Worm (Caenorhabditis elegans) whole organism, mixed stage, embryonic: ENCODE data around the gene spe-6.

Source experiments
- M03D4.4 ChIP-seq: sonication (generic microtip); optimal IDR thresholded peaks from 2 replicates; lab custom pipeline; 2017; ENCODE audit warnings: mild to moderate bottlenecking, missing genetic modification characterization, missing compliant biosample characterization
- bed-3 ChIP-seq: fragments of 200-800 bp; sonication (Bioruptor generic); optimal IDR thresholded peaks from 3 replicates; lab custom pipeline; 2018; ENCODE audit warnings: mild to moderate bottlenecking, missing genetic modification characterization, moderate library complexity, missing compliant biosample characterization
- blmp-1 ChIP-seq: fragments of 150-350 bp; optimal IDR thresholded peaks from 2 replicates; lab custom pipeline; 2014; ENCODE audit warnings: missing biosample characterization, missing genetic modification characterization
- ceh-39 ChIP-seq: fragments of 150-350 bp; optimal IDR thresholded peaks from 2 replicates; lab custom pipeline; 2014; ENCODE audit warnings: missing biosample characterization, missing genetic modification characterization
- ceh-83 ChIP-seq: fragments of 200-800 bp; sonication (Bioruptor generic); optimal IDR thresholded peaks from 2 replicates; lab custom pipeline; 2018; ENCODE audit warnings: mild to moderate bottlenecking, missing genetic modification characterization, missing compliant biosample characterization
- ces-1 ChIP-seq: fragments of 150-350 bp; optimal IDR thresholded peaks from 2 replicates; lab custom pipeline; 2014; ENCODE audit warnings: missing biosample characterization, missing genetic modification reagents, missing genetic modification characterization
- cnd-1 ChIP-seq: fragments of 200-800 bp; sonication (Bioruptor generic); optimal IDR thresholded peaks from 2 replicates; lab custom pipeline; 2018; ENCODE audit warnings: mild to moderate bottlenecking, missing genetic modification characterization, missing compliant biosample characterization
- elt-1 ChIP-seq: sonication (generic microtip); optimal IDR thresholded peaks from 2 replicates; lab custom pipeline; 2017; ENCODE audit warnings: missing genetic modification characterization, mild to moderate bottlenecking, missing compliant biosample characterization, antibody characterized with exemption, moderate library complexity, borderline replicate concordance; ENCODE audit not compliant: insufficient read depth
- elt-3 ChIP-seq: fragments of 150-350 bp; optimal IDR thresholded peaks from 2 replicates; lab custom pipeline; 2014; ENCODE audit warnings: missing biosample characterization, missing genetic modification characterization
- flh-1 ChIP-seq: fragments of 200-800 bp; sonication (Bioruptor generic); optimal IDR thresholded peaks from 2 replicates; lab custom pipeline; 2018; ENCODE audit warnings: mild to moderate bottlenecking, missing genetic modification characterization, moderate library complexity, missing compliant biosample characterization
- ham-2 ChIP-seq: fragments of 200-800 bp; sonication (Bioruptor generic); optimal IDR thresholded peaks from 2 replicates; lab custom pipeline; 2018; ENCODE audit warnings: mild to moderate bottlenecking, missing genetic modification characterization, missing compliant biosample characterization
- hlh-1 ChIP-seq: fragments of 150-350 bp; optimal IDR thresholded peaks from 2 replicates; lab custom pipeline; 2014; ENCODE audit warnings: missing biosample characterization, missing genetic modification reagents, missing genetic modification characterization
- lin-13 ChIP-seq: fragments of 150-350 bp; optimal IDR thresholded peaks from 2 replicates; lab custom pipeline; 2014; ENCODE audit warnings: missing biosample characterization, missing genetic modification characterization
- lin-32 ChIP-seq: fragments of 200-800 bp; sonication (Bioruptor generic); optimal IDR thresholded peaks from 2 replicates; lab custom pipeline; 2018; ENCODE audit warnings: mild to moderate bottlenecking, missing genetic modification characterization, missing compliant biosample characterization
- mep-1 ChIP-seq: fragments of 150-350 bp; optimal IDR thresholded peaks from 2 replicates; lab custom pipeline; 2017; ENCODE audit warnings: missing biosample characterization, missing genetic modification reagents, missing genetic modification characterization, inconsistent platforms
- mls-2 ChIP-seq: sonication (generic microtip); optimal IDR thresholded peaks from 2 replicates; lab custom pipeline; 2016; ENCODE audit warnings: mild to moderate bottlenecking, missing genetic modification characterization, moderate library complexity, missing compliant biosample characterization
- nhr-12 ChIP-seq: fragments of 150-350 bp; optimal IDR thresholded peaks from 2 replicates; lab custom pipeline; 2014; ENCODE audit warnings: missing biosample characterization, missing genetic modification characterization
- nhr-237 ChIP-seq: fragments of 150-350 bp; optimal IDR thresholded peaks from 2 replicates; lab custom pipeline; 2014; ENCODE audit warnings: missing biosample characterization, missing genetic modification characterization
- nhr-28 ChIP-seq: fragments of 150-350 bp; optimal IDR thresholded peaks from 2 replicates; lab custom pipeline; 2014; ENCODE audit warnings: missing biosample characterization, missing genetic modification characterization
- pha-4 ChIP-seq: fragments of 150-350 bp; optimal IDR thresholded peaks from 2 replicates; lab custom pipeline; 2018; ENCODE audit warnings: missing biosample characterization, missing genetic modification reagents, missing genetic modification characterization
- sem-2 ChIP-seq: fragments of 200-800 bp; sonication (Bioruptor generic); optimal IDR thresholded peaks from 2 replicates; lab custom pipeline; 2018; ENCODE audit warnings: mild to moderate bottlenecking, missing genetic modification characterization, missing compliant biosample characterization
- snpc-4 ChIP-seq: fragments of 150-350 bp; optimal IDR thresholded peaks from 2 replicates; lab custom pipeline; 2014; ENCODE audit warnings: missing biosample characterization, missing genetic modification characterization
- sptf-1 ChIP-seq: sonication (generic microtip); optimal IDR thresholded peaks from 2 replicates; lab custom pipeline; 2017; ENCODE audit warnings: mild to moderate bottlenecking, missing genetic modification characterization, moderate library complexity, missing compliant biosample characterization
- tbx-8 ChIP-seq: fragments of 200-800 bp; sonication (Bioruptor generic); optimal IDR thresholded peaks from 2 replicates; lab custom pipeline; 2018; ENCODE audit warnings: mild to moderate bottlenecking, missing genetic modification characterization, moderate library complexity, missing compliant biosample characterization
- unc-120 ChIP-seq: sonication (generic microtip); optimal IDR thresholded peaks from 2 replicates; lab custom pipeline; 2017; ENCODE audit warnings: missing genetic modification characterization, missing compliant biosample characterization; ENCODE audit not compliant: poor library complexity, severe bottlenecking
- unc-39 ChIP-seq: fragments of 150-350 bp; optimal IDR thresholded peaks from 2 replicates; lab custom pipeline; 2014; ENCODE audit warnings: missing biosample characterization, missing genetic modification characterization
- unc-62 ChIP-seq: fragments of 150-350 bp; optimal IDR thresholded peaks from 2 replicates; lab custom pipeline; 2014; ENCODE audit warnings: missing biosample characterization, missing genetic modification reagents, missing genetic modification characterization
- zip-8 ChIP-seq: fragments of 150-350 bp; optimal IDR thresholded peaks from 2 replicates; lab custom pipeline; 2014; ENCODE audit warnings: missing biosample characterization, missing genetic modification characterization
- ztf-11 ChIP-seq: fragments of 150-350 bp; optimal IDR thresholded peaks from 2 replicates; lab custom pipeline; 2014; ENCODE audit warnings: missing biosample characterization, missing genetic modification characterization

The spe-6 gene

DNA sequence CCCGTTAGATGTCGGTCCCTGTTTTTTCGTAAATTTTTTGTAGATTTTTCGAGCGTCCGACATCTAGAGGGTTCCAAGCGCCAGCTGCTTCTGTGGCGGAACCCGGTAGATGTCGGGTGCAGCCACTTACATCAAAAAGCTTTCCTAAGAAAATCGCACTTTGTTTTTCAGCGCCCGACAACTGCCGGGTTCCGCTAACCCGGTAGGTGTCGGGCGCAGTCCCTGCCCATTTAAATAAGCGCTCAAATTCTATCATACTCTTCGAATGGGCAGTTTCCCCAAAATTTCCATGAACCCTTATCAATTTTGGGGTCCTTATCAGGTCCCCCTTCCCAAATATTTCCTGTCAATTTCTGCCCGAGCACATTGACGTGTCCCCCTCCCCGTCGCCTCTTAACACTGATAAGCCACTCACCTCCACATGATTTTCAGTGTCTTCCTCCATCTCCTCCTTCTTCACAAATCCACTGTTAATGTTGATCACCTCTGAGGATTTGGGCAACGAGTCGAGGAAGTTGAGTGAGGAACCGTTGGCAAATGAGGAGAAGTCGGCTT lies 39.8 kb upstream of the spe-6 start:
- TF ChIP-seq M03D4.4 (no peak), sptf-1 (tag; lab: Kevin White, UChicago) (no peak), mep-1 (tag; lab: Kevin White, UChicago) (no peak), tbx-8 (GFP tag; lab: Kevin White, UChicago) (no peak), elt-3 (tag; lab: Kevin White, UChicago) (no peak), cnd-1 (tag; lab: Kevin White, UChicago) (no peak), unc-39 (tag; lab: Kevin White, UChicago) (no peak), bed-3 (GFP tag; lab: Kevin White, UChicago) (no peak), ceh-39 (no peak), snpc-4 (tag; lab: Kevin White, UChicago) (no peak)

DNA sequence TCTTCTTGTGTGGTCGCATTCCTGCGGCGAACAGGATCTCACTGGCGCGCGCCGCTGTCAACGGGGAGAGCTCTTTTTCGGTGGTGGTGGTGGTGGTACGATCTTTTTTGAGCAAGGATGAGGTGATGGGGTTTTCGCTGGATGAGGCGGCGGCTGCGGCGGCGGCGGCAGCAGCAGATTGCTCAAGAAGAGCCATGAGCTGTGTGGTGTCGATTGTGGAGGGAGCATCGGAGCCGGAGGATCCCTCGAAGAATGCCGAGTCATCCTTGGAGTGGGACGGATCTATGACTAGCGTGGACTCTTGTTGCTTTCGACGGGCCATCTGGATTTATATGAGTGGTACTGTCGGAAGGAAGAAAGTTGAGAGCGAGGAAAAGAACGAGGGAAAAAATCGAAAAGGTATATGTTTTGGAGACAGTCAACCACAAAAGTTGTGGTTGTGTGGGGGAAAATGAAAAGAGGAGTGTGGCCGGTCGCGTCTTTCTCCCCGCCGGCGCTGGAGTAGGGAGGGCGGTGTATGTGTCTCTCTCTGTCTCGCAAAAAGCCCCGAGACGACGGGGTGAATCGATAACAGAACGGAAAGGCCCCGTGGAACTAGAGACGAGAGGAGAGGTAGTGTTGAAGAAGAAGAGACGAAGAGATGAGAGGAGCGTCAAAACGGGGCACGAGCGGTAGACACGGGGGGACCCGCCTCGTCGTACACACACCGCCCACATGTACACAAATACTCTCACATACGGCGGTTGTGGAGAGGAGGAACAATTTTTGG lies 38.7 kb upstream of the spe-6 start:
- no peak for TF ChIP-seq unc-62 (GFP tag; lab: Kevin White, UChicago)
- TF ChIP-seq mep-1 (tag; lab: Kevin White, UChicago), result no peak
- no peak for TF ChIP-seq flh-1 (GFP tag; lab: Kevin White, UChicago)
- no peak for TF ChIP-seq unc-39 (tag; lab: Kevin White, UChicago)
- no peak for TF ChIP-seq ham-2
- TF ChIP-seq hlh-1 (tag; lab: Kevin White, UChicago), result peak; percentile 20
- no peak for TF ChIP-seq mls-2 (tag; lab: Kevin White, UChicago)
- TF ChIP-seq ztf-11 (tag; lab: Kevin White, UChicago), result no peak
- no peak for TF ChIP-seq pha-4 (tag; lab: Kevin White, UChicago)
- TF ChIP-seq ceh-39, result no peak
- no peak for TF ChIP-seq tbx-8 (GFP tag; lab: Kevin White, UChicago)
- TF ChIP-seq ceh-83 (GFP tag; lab: Kevin White, UChicago), result peak; percentile 54
- peak; percentile 61 for TF ChIP-seq unc-120 (tag; lab: Kevin White, UChicago)
- no peak for TF ChIP-seq lin-13 (tag; lab: Kevin White, UChicago)
- TF ChIP-seq zip-8 (tag; lab: Kevin White, UChicago), result no peak
- no peak for TF ChIP-seq ces-1 (GFP tag; lab: Kevin White, UChicago)
- TF ChIP-seq sptf-1 (tag; lab: Kevin White, UChicago), result peak; percentile 52
- no peak for TF ChIP-seq nhr-237 (tag; lab: Kevin White, UChicago)
- TF ChIP-seq snpc-4 (tag; lab: Kevin White, UChicago), result no peak
- no peak for TF ChIP-seq M03D4.4
- TF ChIP-seq bed-3 (GFP tag; lab: Kevin White, UChicago), result no peak
- TF ChIP-seq elt-1 (tag; lab: Kevin White, UChicago), result no peak
- no peak for TF ChIP-seq sem-2 (GFP tag; lab: Kevin White, UChicago)

DNA sequence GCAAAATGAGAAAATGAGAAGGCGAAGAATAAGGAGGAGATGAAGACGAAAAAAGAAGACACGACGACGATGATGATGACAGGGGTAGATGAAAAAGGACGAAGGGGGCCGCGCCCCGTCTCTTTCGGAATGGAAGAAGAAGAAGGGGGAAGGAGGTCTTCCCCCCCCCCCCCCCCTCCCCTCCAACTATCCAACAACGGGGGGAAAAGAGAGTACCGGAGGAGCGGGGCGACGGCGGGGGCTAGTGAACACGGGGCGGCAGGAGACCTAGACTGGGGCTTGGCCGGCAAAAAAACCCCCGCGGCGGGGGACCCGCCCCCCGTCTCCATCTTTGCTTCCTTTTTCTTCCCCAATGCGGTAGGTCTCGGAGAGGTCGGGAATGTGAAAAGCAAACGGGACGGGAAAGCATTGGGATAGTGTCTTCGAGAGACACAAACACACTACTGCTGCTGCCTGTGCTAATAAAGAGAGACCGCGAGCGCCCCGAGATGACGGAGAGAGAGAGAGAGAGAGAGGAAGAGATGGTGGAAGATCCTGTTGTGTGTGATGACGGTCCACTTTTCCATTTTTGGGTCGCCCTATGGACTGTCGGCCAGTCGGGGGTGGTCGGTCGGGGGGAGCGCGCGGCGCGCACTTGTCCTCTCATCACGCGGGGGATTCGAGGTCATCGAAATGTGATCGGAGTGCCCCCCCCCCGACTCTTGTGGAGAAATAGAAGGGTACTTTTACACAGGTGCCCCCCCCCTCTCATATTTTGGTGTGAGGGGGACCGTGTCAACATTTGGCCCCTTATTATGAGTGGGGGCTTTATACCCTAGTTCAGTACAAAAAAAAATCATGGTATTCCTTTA lies 37.4 kb upstream of the spe-6 start:
- TF ChIP-seq unc-120 (tag; lab: Kevin White, UChicago), result peak; percentile 13
- peak; percentile 5 for TF ChIP-seq cnd-1 (tag; lab: Kevin White, UChicago)
- no peak for TF ChIP-seq flh-1 (GFP tag; lab: Kevin White, UChicago)
- peak; percentile 96 for TF ChIP-seq ham-2

DNA sequence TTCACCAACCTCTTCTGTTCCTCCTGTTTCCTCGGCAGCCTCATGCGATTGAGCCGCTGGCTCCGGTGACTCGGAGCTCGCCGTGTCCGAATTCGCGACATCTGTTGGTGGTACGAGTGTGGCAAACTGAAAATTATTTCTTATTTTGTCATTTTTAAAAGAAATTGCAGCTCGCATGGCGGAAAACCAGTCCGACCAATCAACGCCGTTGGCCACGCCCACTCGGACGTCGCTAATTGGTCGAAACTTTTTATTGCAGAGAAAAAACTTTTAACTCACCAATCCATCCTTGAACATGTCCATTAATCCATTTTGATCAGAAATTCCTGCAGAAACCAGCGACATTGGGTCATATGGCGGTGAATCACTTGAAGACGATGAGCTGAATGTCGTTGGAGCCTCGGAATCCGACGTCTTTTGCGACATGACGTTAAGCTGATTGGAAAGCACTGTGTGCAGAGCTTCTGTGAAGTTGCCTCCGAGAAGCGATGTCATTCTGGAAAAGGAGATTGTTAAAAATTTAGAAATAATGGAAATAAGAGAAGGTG lies 34.9 kb upstream of the spe-6 start, which contains the start of gene bed-2:
TSS of gene bed-2 (minus strand) at position 498 of the 548 bp plus-strand sequence.
- TF ChIP-seq zip-8 (tag; lab: Kevin White, UChicago), result no peak
- TF ChIP-seq blmp-1 (tag; lab: Kevin White, UChicago), result no peak
- no peak for TF ChIP-seq nhr-12
- TF ChIP-seq lin-32 (GFP tag; lab: Kevin White, UChicago), result no peak
- no peak for TF ChIP-seq elt-3 (tag; lab: Kevin White, UChicago)
- no peak for TF ChIP-seq M03D4.4
- no peak for TF ChIP-seq ces-1 (GFP tag; lab: Kevin White, UChicago)
- no peak for TF ChIP-seq flh-1 (GFP tag; lab: Kevin White, UChicago)
- no peak for TF ChIP-seq elt-1 (tag; lab: Kevin White, UChicago)
- no peak for TF ChIP-seq nhr-28
- TF ChIP-seq, all 35 proteins: peak for 0
